Worm (Caenorhabditis elegans) whole organism, L2 larva: ENCODE results near the gene T28H10.1.

Experiments
- C34F6.9 ChIP-seq: fragments of 150-350 bp; optimal IDR thresholded peaks from 2 replicates; lab custom pipeline; 2014; ENCODE audit warnings: missing biosample characterization, missing genetic modification characterization
- F13H6.1 ChIP-seq: sonication (generic microtip); optimal IDR thresholded peaks from 2 replicates; lab custom pipeline; 2016; ENCODE audit warnings: missing genetic modification characterization, missing compliant biosample characterization
- R02D3.7 ChIP-seq: fragments of 150-350 bp; optimal IDR thresholded peaks from 2 replicates; lab custom pipeline; 2014; ENCODE audit warnings: missing biosample characterization, missing genetic modification characterization
- Y55F3AM.14 ChIP-seq: fragments of 200-800 bp; sonication (Bioruptor generic); optimal IDR thresholded peaks from 2 replicates; lab custom pipeline; 2018; ENCODE audit warnings: mild to moderate bottlenecking, missing genetic modification characterization, missing compliant biosample characterization
- ZK546.5 ChIP-seq: sonication (generic microtip); optimal IDR thresholded peaks from 2 replicates; lab custom pipeline; 2017; ENCODE audit warnings: missing biosample characterization, missing genetic modification characterization
- alr-1 ChIP-seq: fragments of 150-350 bp; optimal IDR thresholded peaks from 2 replicates; lab custom pipeline; 2014; ENCODE audit warnings: missing biosample characterization, missing genetic modification characterization
- ama-1 ChIP-seq: fragments of 150-350 bp; optimal IDR thresholded peaks from 2 replicates; lab custom pipeline; 2018; ENCODE audit warnings: inconsistent platforms
- blmp-1 ChIP-seq: sonication (generic microtip); optimal IDR thresholded peaks from 2 replicates; lab custom pipeline; 2017; ENCODE audit warnings: missing genetic modification characterization, mild to moderate bottlenecking, missing compliant biosample characterization, antibody characterized with exemption, moderate library complexity; ENCODE audit not compliant: insufficient read depth
- ceh-16 ChIP-seq: fragments of 150-350 bp; optimal IDR thresholded peaks from 2 replicates; lab custom pipeline; 2014; ENCODE audit warnings: missing biosample characterization, missing genetic modification characterization
- crh-2 ChIP-seq: sonication (generic microtip); optimal IDR thresholded peaks from 2 replicates; lab custom pipeline; 2017; ENCODE audit warnings: missing biosample characterization, missing genetic modification characterization
- dmd-4 ChIP-seq: sonication (generic microtip); optimal IDR thresholded peaks from 2 replicates; lab custom pipeline; 2017; ENCODE audit warnings: missing biosample characterization, missing genetic modification characterization
- egl-27 ChIP-seq: sonication (generic microtip); optimal IDR thresholded peaks from 3 replicates; lab custom pipeline; 2017; ENCODE audit warnings: missing biosample characterization, missing genetic modification reagents, missing genetic modification characterization
- elt-3 ChIP-seq: sonication (generic microtip); optimal IDR thresholded peaks from 2 replicates; lab custom pipeline; 2017; ENCODE audit warnings: missing biosample characterization, missing genetic modification characterization
- fos-1 ChIP-seq: fragments of 150-350 bp; optimal IDR thresholded peaks from 2 replicates; lab custom pipeline; 2014; ENCODE audit warnings: missing biosample characterization, missing genetic modification characterization
- gmeb-1 ChIP-seq: fragments of 150-350 bp; optimal IDR thresholded peaks from 2 replicates; lab custom pipeline; 2014; ENCODE audit warnings: missing biosample characterization, missing genetic modification characterization
- lin-11 ChIP-seq: fragments of 150-350 bp; sonication (generic microtip); optimal IDR thresholded peaks from 2 replicates; lab custom pipeline; 2014; ENCODE audit warnings: missing biosample characterization, missing genetic modification characterization, inconsistent platforms, mixed read lengths
- lin-13 ChIP-seq: fragments of 150-350 bp; optimal IDR thresholded peaks from 2 replicates; lab custom pipeline; 2014; ENCODE audit warnings: missing biosample characterization, missing genetic modification reagents, missing genetic modification characterization
- lin-39 ChIP-seq: fragments of 150-350 bp; optimal IDR thresholded peaks from 2 replicates; lab custom pipeline; 2014; ENCODE audit warnings: missing biosample characterization, missing genetic modification reagents, missing genetic modification characterization
- lsy-2 ChIP-seq, 2 experiments: fragments of 150-350 bp in 1 of 2; sonication (generic microtip) in 1 of 2; optimal IDR thresholded peaks; 2 replicates each; lab custom pipeline; 2014 to 2017; ENCODE audit warnings: missing biosample characterization in 2 of 2, missing genetic modification characterization in 2 of 2
- mab-5 ChIP-seq: fragments of 150-350 bp; optimal IDR thresholded peaks from 2 replicates; lab custom pipeline; 2014; ENCODE audit warnings: missing biosample characterization, missing genetic modification characterization
- mbf-1 ChIP-seq: sonication (generic microtip); optimal IDR thresholded peaks from 2 replicates; lab custom pipeline; 2017; ENCODE audit warnings: missing biosample characterization, missing genetic modification characterization
- nhr-10 ChIP-seq: sonication (generic microtip); optimal IDR thresholded peaks from 2 replicates; lab custom pipeline; 2017; ENCODE audit warnings: missing biosample characterization, missing genetic modification characterization
- nhr-11 ChIP-seq: fragments of 150-350 bp; optimal IDR thresholded peaks from 2 replicates; lab custom pipeline; 2014; ENCODE audit warnings: missing biosample characterization, missing genetic modification characterization
- nhr-12 ChIP-seq: fragments of 150-350 bp; optimal IDR thresholded peaks from 2 replicates; lab custom pipeline; 2014; ENCODE audit warnings: missing biosample characterization, missing genetic modification characterization
- nhr-129 ChIP-seq: fragments of 150-350 bp; optimal IDR thresholded peaks from 2 replicates; lab custom pipeline; 2014; ENCODE audit warnings: missing biosample characterization, missing genetic modification characterization
- nhr-21 ChIP-seq: fragments of 150-350 bp; optimal IDR thresholded peaks from 2 replicates; lab custom pipeline; 2014; ENCODE audit warnings: missing biosample characterization, missing genetic modification characterization
- nhr-23 ChIP-seq: fragments of 150-350 bp; optimal IDR thresholded peaks from 2 replicates; lab custom pipeline; 2014; ENCODE audit warnings: missing biosample characterization, missing genetic modification reagents, missing genetic modification characterization
- nhr-25 ChIP-seq: fragments of 150-350 bp; sonication (generic microtip); optimal IDR thresholded peaks from 3 replicates; lab custom pipeline; 2014; ENCODE audit warnings: missing biosample characterization, missing genetic modification characterization
- nhr-77 ChIP-seq: fragments of 150-350 bp; optimal IDR thresholded peaks from 2 replicates; lab custom pipeline; 2014; ENCODE audit warnings: missing biosample characterization, missing genetic modification characterization
- sem-4 ChIP-seq: fragments of 150-350 bp; optimal IDR thresholded peaks from 2 replicates; lab custom pipeline; 2014; ENCODE audit warnings: missing biosample characterization, missing genetic modification reagents, missing genetic modification characterization
- skn-1 ChIP-seq: sonication (generic microtip); optimal IDR thresholded peaks from 2 replicates; lab custom pipeline; 2017; ENCODE audit warnings: missing biosample characterization, missing genetic modification characterization
- sma-3 ChIP-seq: sonication (generic microtip); optimal IDR thresholded peaks from 2 replicates; lab custom pipeline; 2016; ENCODE audit warnings: missing genetic modification reagents, missing genetic modification characterization, missing compliant biosample characterization
- sma-9 ChIP-seq, 2 experiments: fragments of 150-350 bp in 1 of 2; sonication (generic microtip) in 1 of 2; optimal IDR thresholded peaks; 2 replicates each; lab custom pipeline; 2014 to 2016; ENCODE audit warnings: missing genetic modification characterization in 2 of 2, mild to moderate bottlenecking in 1 of 2, missing biosample characterization in 1 of 2, missing compliant biosample characterization in 1 of 2, missing genetic modification reagents in 1 of 2, moderate library complexity in 1 of 2
- snpc-4 ChIP-seq: fragments of 150-350 bp; optimal IDR thresholded peaks from 2 replicates; lab custom pipeline; 2014; ENCODE audit warnings: missing biosample characterization, missing genetic modification characterization
- unc-39 ChIP-seq: fragments of 150-350 bp; optimal IDR thresholded peaks from 2 replicates; lab custom pipeline; 2014; ENCODE audit warnings: missing biosample characterization, missing genetic modification characterization
- unc-62 ChIP-seq: fragments of 150-350 bp; optimal IDR thresholded peaks from 2 replicates; lab custom pipeline; 2014; ENCODE audit warnings: missing biosample characterization, missing genetic modification reagents, missing genetic modification characterization
- ztf-11 ChIP-seq: sonication (generic microtip); optimal IDR thresholded peaks from 2 replicates; lab custom pipeline; 2017; ENCODE audit warnings: missing biosample characterization, missing genetic modification characterization
- ztf-4 ChIP-seq: fragments of 150-350 bp; optimal IDR thresholded peaks from 2 replicates; lab custom pipeline; 2014; ENCODE audit warnings: missing biosample characterization, missing genetic modification characterization

T28H10.1 gene

DNA sequence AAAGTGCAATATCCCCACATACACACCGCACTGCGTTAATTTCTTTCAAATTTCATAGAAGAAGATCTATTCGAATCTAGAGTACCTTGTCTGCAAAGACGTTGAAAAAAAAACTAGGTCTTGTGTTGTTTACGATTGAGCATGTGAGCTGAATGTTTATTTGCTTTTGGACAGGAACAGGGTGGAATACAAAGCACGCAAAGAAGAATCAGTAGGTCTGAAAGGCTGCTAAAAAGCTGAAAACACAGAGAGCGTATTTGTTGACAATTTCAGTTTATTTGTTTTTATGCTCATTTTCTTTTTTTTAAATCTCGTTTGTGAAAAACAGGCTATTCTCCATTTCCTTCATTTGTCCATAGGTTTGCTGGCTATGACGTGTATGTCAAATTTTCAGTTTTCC is 31.3 kb downstream of the T28H10.1 start:
- TF ChIP-seq nhr-25 (tag; lab: Kevin White, UChicago): no peak
- no peak for TF ChIP-seq nhr-23 (tag; lab: Kevin White, UChicago)
- no peak for TF ChIP-seq nhr-77 (tag; lab: Kevin White, UChicago)
- no peak for TF ChIP-seq sma-3 (GFP tag; lab: Kevin White, UChicago)
- no peak for TF ChIP-seq unc-62
- TF ChIP-seq lin-13 (GFP tag; lab: Kevin White, UChicago): no peak
- TF ChIP-seq R02D3.7 (tag; lab: Kevin White, UChicago): no peak
- TF ChIP-seq alr-1 (tag; lab: Kevin White, UChicago): no peak
- no peak for TF ChIP-seq mbf-1 (tag; lab: Kevin White, UChicago)
- no peak for TF ChIP-seq ceh-16 (tag; lab: Kevin White, UChicago)
- no peak for TF ChIP-seq ama-1 (lab: Kevin White, UChicago)
- TF ChIP-seq nhr-12: no peak
- no peak for TF ChIP-seq nhr-21
- no peak for TF ChIP-seq nhr-11 (tag; lab: Kevin White, UChicago)
- no peak for TF ChIP-seq lsy-2 (tag; optimal IDR thresholded peaks at IDR 0.05; lab: Kevin White, UChicago)
- no peak for TF ChIP-seq egl-27 (tag; lab: Kevin White, UChicago)
- no peak for TF ChIP-seq lin-11 (tag; lab: Kevin White, UChicago)
- no peak for TF ChIP-seq ZK546.5

DNA sequence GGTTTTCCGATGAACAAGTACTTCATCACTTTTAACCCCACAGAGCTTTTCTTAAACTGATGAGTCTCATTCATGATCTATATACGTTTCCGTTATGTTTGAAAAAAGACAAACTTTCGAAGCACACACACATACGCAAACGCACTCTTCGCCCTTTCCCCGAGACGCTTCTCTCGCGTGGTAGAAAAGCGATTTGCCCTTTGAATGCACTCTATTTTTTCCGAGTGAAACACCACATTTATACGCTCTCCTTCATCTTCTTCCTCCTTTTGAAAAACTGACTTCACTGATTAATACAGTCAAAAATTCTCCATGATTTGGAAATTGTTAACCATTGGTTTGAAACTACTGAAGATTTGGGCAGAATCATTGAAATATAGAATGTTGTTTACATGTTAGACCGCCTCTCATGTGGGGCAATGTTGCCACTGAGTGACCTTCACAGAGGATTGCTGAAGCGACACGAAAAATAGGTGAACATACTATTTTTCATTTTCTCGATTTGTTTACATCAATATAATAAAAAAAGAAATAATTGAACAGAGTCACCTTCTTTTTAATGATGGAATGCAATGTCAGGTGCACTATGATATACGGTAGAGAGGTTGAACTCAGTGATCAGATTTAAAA is 32.9 kb downstream of the T28H10.1 start:
- TF ChIP-seq gmeb-1 (tag; lab: Kevin White, UChicago) (no peak), nhr-129 (tag; lab: Kevin White, UChicago) (peak; percentile 32), lsy-2 (tag; optimal IDR thresholded peaks at IDR 0.05; lab: Kevin White, UChicago) (peak in 1 of 2 experiments; percentile 17), sem-4 (tag; lab: Kevin White, UChicago) (no peak), dmd-4 (tag; lab: Kevin White, UChicago) (no peak), unc-39 (tag; lab: Kevin White, UChicago) (no peak), ztf-4 (tag; lab: Kevin White, UChicago) (no peak), mbf-1 (tag; lab: Kevin White, UChicago) (no peak), fos-1 (tag; lab: Kevin White, UChicago) (peak; percentile 26), crh-2 (peak; percentile 37), lin-39 (tag; lab: Kevin White, UChicago) (no peak), elt-3 (tag; lab: Kevin White, UChicago) (no peak), nhr-25 (tag; lab: Kevin White, UChicago) (peak; percentile 30), C34F6.9 (no peak), mab-5 (no peak), snpc-4 (tag; lab: Kevin White, UChicago) (no peak), sma-9 (GFP tag; optimal IDR thresholded peaks at IDR 0.05; lab: Kevin White, UChicago) (no peak), sma-9 (tag; optimal IDR thresholded peaks at IDR 0.05; lab: Kevin White, UChicago) (no peak), sma-3 (GFP tag; lab: Kevin White, UChicago) (peak; percentile 8), R02D3.7 (tag; lab: Kevin White, UChicago) (no peak), ama-1 (lab: Kevin White, UChicago) (no peak), Y55F3AM.14 (GFP tag; lab: Kevin White, UChicago) (no peak), nhr-10 (tag; lab: Kevin White, UChicago) (no peak), blmp-1 (no peak), F13H6.1 (tag; lab: Kevin White, UChicago) (peak; percentile 2)
- TF ChIP-seq, all 48 proteins: peak for 7

DNA sequence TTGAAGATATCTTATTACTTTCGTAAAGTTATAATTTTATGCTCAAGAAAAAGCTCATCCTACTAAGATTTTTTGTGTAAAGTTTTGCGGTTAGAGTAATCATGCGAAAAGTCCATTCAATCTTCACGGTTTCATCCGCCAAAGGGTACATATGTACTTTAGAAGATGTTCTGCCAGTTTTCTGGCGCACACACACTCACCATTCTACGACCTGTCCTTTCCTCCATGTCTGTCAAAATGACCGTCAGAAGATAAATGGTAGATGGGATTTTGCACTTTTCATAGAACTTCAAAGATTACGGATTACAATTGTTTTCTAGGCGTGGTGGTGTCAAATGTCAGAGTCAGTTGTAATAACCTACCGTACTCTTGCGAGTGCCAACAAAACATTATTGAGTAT is 33.9 kb downstream of the T28H10.1 start:
- TF ChIP-seq dmd-4 (tag; lab: Kevin White, UChicago): no peak
- TF ChIP-seq nhr-129 (tag; lab: Kevin White, UChicago): no peak
- peak; percentile 70 for TF ChIP-seq egl-27 (tag; lab: Kevin White, UChicago)
- no peak for TF ChIP-seq skn-1
- peak; percentile 32 for TF ChIP-seq fos-1 (tag; lab: Kevin White, UChicago)
- TF ChIP-seq lsy-2 (tag; optimal IDR thresholded peaks at IDR 0.05; lab: Kevin White, UChicago): peak in 1 of 2 experiments; percentile 4
- TF ChIP-seq ztf-11: no peak
- TF ChIP-seq blmp-1: peak; percentile 59
- no peak for TF ChIP-seq snpc-4 (tag; lab: Kevin White, UChicago)
- no peak for TF ChIP-seq unc-39 (tag; lab: Kevin White, UChicago)
- TF ChIP-seq nhr-21: peak; percentile 62
- peak; percentile 38 for TF ChIP-seq sem-4 (tag; lab: Kevin White, UChicago)
- no peak for TF ChIP-seq nhr-25 (tag; lab: Kevin White, UChicago)
- TF ChIP-seq sma-9 (GFP tag; optimal IDR thresholded peaks at IDR 0.05; lab: Kevin White, UChicago): peak; percentile 63
- TF ChIP-seq sma-9 (tag; optimal IDR thresholded peaks at IDR 0.05; lab: Kevin White, UChicago): no peak
- TF ChIP-seq, all 48 proteins: peak for 7
